Fruit fly (Drosophila melanogaster) S2 (cell line): ENCODE measurements around the gene cactin.

Experiments used
- CG8478 ChIP-seq: fragments of >200 bp; optimal IDR thresholded peaks from 2 replicates; lab custom pipeline; 2018
- CTCF ChIP-seq, 2 experiments: fragments of >200 bp; optimal IDR thresholded peaks; 2 replicates each; lab custom pipeline; 2018

- no peak for TF ChIP-seq CTCF (optimal IDR thresholded peaks at IDR 0.05; lab: Kevin White, UChicago)
- no peak for TF ChIP-seq CG8478 (lab: Kevin White, UChicago)
Measured at dm6 chrX:20411635-20412034, 12.2 kb upstream of the cactin start.
